Fruit fly (Drosophila melanogaster) whole organism, adult: ENCODE results near the gene Bug22.

Source experiments
- CG11617 ChIP-seq: fragments of 200-800 bp; sonication (Bioruptor generic); optimal IDR thresholded peaks from 2 replicates; lab custom pipeline; 2017; ENCODE audit warnings: mild to moderate bottlenecking, missing biosample characterization, missing genetic modification reagents, missing genetic modification characterization
- CG12768 ChIP-seq: fragments of 200-800 bp; sonication (Bioruptor generic); optimal IDR thresholded peaks from 2 replicates; lab custom pipeline; 2017; ENCODE audit warnings: missing biosample characterization, missing genetic modification characterization, mild to moderate bottlenecking, moderate library complexity, missing genetic modification reagents
- CG14711 ChIP-seq: fragments of 200-800 bp; sonication (Bioruptor generic); optimal IDR thresholded peaks from 2 replicates; lab custom pipeline; 2018; ENCODE audit warnings: missing biosample characterization, mild to moderate bottlenecking, missing genetic modification characterization, moderate library complexity
- Clk ChIP-seq: fragments of 200-800 bp; sonication (Bioruptor generic); optimal IDR thresholded peaks from 2 replicates; lab custom pipeline; 2017; ENCODE audit warnings: missing biosample characterization, missing genetic modification characterization
- Crg-1 ChIP-seq: fragments of 200-800 bp; sonication (Bioruptor generic); optimal IDR thresholded peaks from 2 replicates; lab custom pipeline; 2016; ENCODE audit warnings: missing biosample characterization, missing genetic modification characterization
- Hr96 ChIP-seq: fragments of 200-800 bp; sonication (Bioruptor generic); optimal IDR thresholded peaks from 2 replicates; lab custom pipeline; 2016; ENCODE audit warnings: missing biosample characterization, missing genetic modification characterization
- cnc ChIP-seq, 2 experiments: fragments of >200 bp; optimal IDR thresholded peaks; 2 replicates each; lab custom pipeline; 2017
- kay ChIP-seq: fragments of 200-800 bp; sonication (Bioruptor generic); peaks from one replicate; lab custom pipeline; 2016; ENCODE audit warnings: missing biosample characterization, missing genetic modification characterization, borderline replicate concordance
- ovo ChIP-seq: fragments of 200-800 bp; sonication (Bioruptor generic); optimal IDR thresholded peaks from 2 replicates; lab custom pipeline; 2016; ENCODE audit warnings: missing biosample characterization, missing genetic modification characterization
- pad ChIP-seq: fragments of 200-800 bp; sonication (Bioruptor generic); optimal IDR thresholded peaks from 3 replicates; lab custom pipeline; 2017; ENCODE audit warnings: missing biosample characterization, missing genetic modification characterization, mild to moderate bottlenecking, moderate library complexity, missing genetic modification reagents
- tj ChIP-seq: fragments of 200-800 bp; sonication (Bioruptor generic); optimal IDR thresholded peaks from 3 replicates; lab custom pipeline; 2017; ENCODE audit warnings: missing biosample characterization, mild to moderate bottlenecking, missing genetic modification characterization, moderate library complexity

DNA sequence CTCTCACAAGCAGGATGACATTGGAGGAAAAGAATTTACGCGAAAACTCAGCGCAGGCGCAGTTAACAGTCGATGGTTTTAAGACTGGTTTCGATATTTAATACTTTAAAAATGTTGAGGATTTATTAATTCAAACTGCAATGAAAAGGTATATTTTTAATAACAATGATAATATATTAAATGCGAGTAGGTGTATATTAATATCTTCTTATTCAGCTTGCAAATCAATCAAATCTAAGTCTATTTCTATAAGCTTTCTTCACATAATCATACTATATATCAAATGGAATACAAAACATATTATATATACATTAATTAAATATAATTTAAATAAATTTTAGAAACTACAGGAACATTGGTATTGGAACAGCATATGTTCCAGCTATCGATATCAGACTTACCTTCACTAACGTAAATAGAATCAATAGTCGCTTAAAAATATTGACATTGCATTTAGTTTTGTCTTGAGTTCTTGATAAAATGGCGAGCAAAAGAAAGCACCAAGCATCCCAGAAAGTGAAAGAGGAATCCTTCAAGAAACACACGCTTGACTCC is 5.0 kb upstream of the Bug22 start, which contains the start of the genes TBC1D16 and holn1:
- TF ChIP-seq CG14711 (tag; lab: Kevin White, UChicago) = peak; percentile 21
- TF ChIP-seq pad (GFP tag; lab: Kevin White, UChicago) = no peak
- no peak for TF ChIP-seq CG12768 (GFP tag; lab: Kevin White, UChicago)
- no peak for TF ChIP-seq CG11617 (GFP tag; lab: Kevin White, UChicago)
- no peak for TF ChIP-seq Crg-1 (GFP tag; lab: Kevin White, UChicago)
- no peak for TF ChIP-seq kay (GFP tag; lab: Kevin White, UChicago)
- TF ChIP-seq ovo (GFP tag; lab: Kevin White, UChicago) = no peak
- no peak for TF ChIP-seq cnc (optimal IDR thresholded peaks at IDR 0.05; lab: Kevin White, UChicago)
- TF ChIP-seq Hr96 (GFP tag; lab: Kevin White, UChicago) = no peak
- TF ChIP-seq tj (GFP tag; lab: Kevin White, UChicago) = no peak
- TF ChIP-seq Clk = no peak
